Worm (Caenorhabditis elegans): ENCODE data around the gene prx-13.

DNA sequence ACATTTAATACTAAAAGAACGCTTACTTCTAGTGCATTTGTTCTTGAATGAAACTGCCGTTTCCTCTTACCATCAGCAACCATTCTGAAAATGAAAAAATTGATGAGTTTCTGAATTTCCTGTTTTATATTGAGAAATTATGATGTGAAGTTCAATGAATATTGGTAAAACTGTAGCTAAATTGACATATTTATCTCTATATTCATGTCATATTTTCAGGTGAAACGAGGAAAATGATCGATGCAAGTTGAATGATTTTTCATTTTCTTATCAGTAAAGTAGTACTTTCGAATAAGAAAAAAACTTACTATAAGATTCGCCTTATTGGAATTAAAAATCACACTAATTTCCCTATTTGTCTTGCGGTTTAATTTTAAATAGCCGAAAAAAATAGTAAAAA lies 41.6 kb downstream of the prx-13 start, which contains the start of gene E04F6.15:
- no peak for TF ChIP-seq him-1 (tag; optimal IDR thresholded peaks at IDR 0.05)
- TF ChIP-seq W03F9.2 (tag; optimal IDR thresholded peaks at IDR 0.05) = no peak
